Worm (Caenorhabditis elegans) whole organism, young adult: ENCODE measurements around the gene sws-1.

ENCODE experiments used
- B0035.1 ChIP-seq: sonication (generic microtip); optimal IDR thresholded peaks from 2 replicates; lab custom pipeline; 2016; ENCODE audit warnings: missing genetic modification characterization, mild to moderate bottlenecking, missing compliant biosample characterization, missing genotype, missing genetic modification reagents
- C17E4.6 ChIP-seq: fragments of 200-800 bp; sonication (Bioruptor generic); IDR thresholded peaks from 2 replicates; pipeline ENCODE4 v1.3.6; 2022; ENCODE audit warnings: missing genetic modification reagents, missing genetic modification characterization, missing compliant biosample characterization
- D2030.7 ChIP-seq: fragments of 200-800 bp; sonication (Bioruptor generic); IDR thresholded peaks from 2 replicates; pipeline ENCODE4 v1.3.6; 2022; ENCODE audit warnings: missing genetic modification reagents, missing genetic modification characterization, missing compliant biosample characterization
- F23B12.7 ChIP-seq: sonication (generic microtip); optimal IDR thresholded peaks from 2 replicates; lab custom pipeline; 2017; ENCODE audit warnings: missing genetic modification characterization, mild to moderate bottlenecking, missing compliant biosample characterization, antibody characterized with exemption, moderate library complexity; ENCODE audit not compliant: insufficient read depth
- F49E8.2 ChIP-seq: sonication (generic microtip); optimal IDR thresholded peaks from 3 replicates; lab custom pipeline; 2017; ENCODE audit warnings: missing genetic modification characterization, mild to moderate bottlenecking, missing compliant biosample characterization, antibody characterized with exemption, moderate library complexity; ENCODE audit not compliant: insufficient read depth
- K12H6.12 ChIP-seq: fragments of 200-800 bp; sonication (Bioruptor generic); optimal IDR thresholded peaks from 2 replicates; lab custom pipeline; 2018; ENCODE audit warnings: mild to moderate bottlenecking, missing genetic modification characterization, missing compliant biosample characterization
- T26A5.8 ChIP-seq: sonication (generic microtip); optimal IDR thresholded peaks from 2 replicates; lab custom pipeline; 2016; ENCODE audit warnings: missing genetic modification characterization, missing compliant biosample characterization
- Y79H2A.3 ChIP-seq: fragments of 200-800 bp; sonication (Bioruptor generic); conservative IDR thresholded peaks from 2 replicates; pipeline ENCODE4 v1.3.6; 2022; ENCODE audit warnings: missing genetic modification reagents, missing genetic modification characterization, missing compliant biosample characterization
- aptf-3 ChIP-seq: fragments of 200-800 bp; sonication (Bioruptor generic); IDR thresholded peaks from 2 replicates; pipeline ENCODE4 v1.3.6; 2022; ENCODE audit warnings: missing genetic modification characterization, missing compliant biosample characterization
- atf-7 ChIP-seq: sonication (generic microtip); optimal IDR thresholded peaks from 2 replicates; lab custom pipeline; 2017; ENCODE audit warnings: mild to moderate bottlenecking, missing genetic modification characterization, missing compliant biosample characterization
- athp-1 ChIP-seq: sonication (generic microtip); optimal IDR thresholded peaks from 2 replicates; lab custom pipeline; 2017; ENCODE audit warnings: mild to moderate bottlenecking, missing genetic modification characterization, missing compliant biosample characterization
- attf-3 ChIP-seq: fragments of 200-800 bp; sonication (Bioruptor generic); conservative IDR thresholded peaks from 2 replicates; pipeline ENCODE4 v1.3.6; 2022; ENCODE audit warnings: missing genetic modification reagents, missing genetic modification characterization, missing compliant biosample characterization
- attf-6 ChIP-seq: fragments of 200-800 bp; sonication (Bioruptor generic); IDR thresholded peaks from 2 replicates; pipeline ENCODE4 v1.3.6; 2022; ENCODE audit warnings: missing genetic modification reagents, missing genetic modification characterization, missing compliant biosample characterization
- bed-1 ChIP-seq: fragments of 200-800 bp; sonication (Bioruptor generic); IDR thresholded peaks from 2 replicates; pipeline ENCODE4 v1.3.6; 2022; ENCODE audit warnings: missing genetic modification reagents, missing genetic modification characterization, missing compliant biosample characterization
- cebp-1 ChIP-seq, 2 experiments: fragments of 200-800 bp in 1 of 2; sonication (Bioruptor generic) in 1 of 2; sonication (generic microtip) in 1 of 2; IDR thresholded peaks in 1 of 2; optimal IDR thresholded peaks in 1 of 2; 2 replicates each; pipeline versions ENCODE4 v1.3.6 to Lab custom; 2017 to 2022; ENCODE audit warnings: missing compliant biosample characterization in 2 of 2, missing genetic modification characterization in 2 of 2, mild to moderate bottlenecking in 1 of 2, missing genetic modification reagents in 1 of 2, moderate library complexity in 1 of 2
- ceh-40 ChIP-seq: fragments of 200-800 bp; sonication (Bioruptor generic); IDR thresholded peaks from 2 replicates; pipeline ENCODE4 v1.3.6; 2022; ENCODE audit warnings: missing genetic modification characterization, missing compliant biosample characterization
- ceh-58 ChIP-seq: fragments of 200-800 bp; sonication (Bioruptor generic); IDR thresholded peaks from 2 replicates; pipeline ENCODE4 v1.3.6; 2022; ENCODE audit warnings: missing genetic modification characterization, missing compliant biosample characterization
- die-1 ChIP-seq: sonication (generic microtip); optimal IDR thresholded peaks from 2 replicates; lab custom pipeline; 2016; ENCODE audit warnings: missing genotype, mild to moderate bottlenecking, missing genetic modification characterization, missing compliant biosample characterization
- dox-1 ChIP-seq: fragments of 200-800 bp; sonication (Bioruptor generic); IDR thresholded peaks from 2 replicates; pipeline ENCODE4 v1.3.6; 2022; ENCODE audit warnings: missing genetic modification reagents, missing genetic modification characterization, missing compliant biosample characterization
- dpff-1 ChIP-seq: sonication (generic microtip); optimal IDR thresholded peaks from 2 replicates; lab custom pipeline; 2017; ENCODE audit warnings: mild to moderate bottlenecking, missing genetic modification characterization, missing compliant biosample characterization
- ets-4 ChIP-seq: fragments of 200-800 bp; sonication (Bioruptor generic); optimal IDR thresholded peaks from 2 replicates; lab custom pipeline; 2018; ENCODE audit warnings: mild to moderate bottlenecking, missing genetic modification characterization, missing compliant biosample characterization
- fkh-3 ChIP-seq: sonication (generic microtip); optimal IDR thresholded peaks from 2 replicates; lab custom pipeline; 2016; ENCODE audit warnings: mild to moderate bottlenecking, missing genetic modification characterization, missing compliant biosample characterization
- hsf-1 ChIP-seq: fragments of 200-800 bp; sonication (Bioruptor generic); IDR thresholded peaks from 2 replicates; pipeline ENCODE4 v1.3.6; 2022; ENCODE audit warnings: missing genetic modification reagents, missing genetic modification characterization, missing compliant biosample characterization
- let-526 ChIP-seq: fragments of 200-800 bp; sonication (Bioruptor generic); IDR thresholded peaks from 2 replicates; pipeline ENCODE4 v1.3.6; 2022; ENCODE audit warnings: missing genetic modification reagents, missing genetic modification characterization, missing compliant biosample characterization
- lin-26 ChIP-seq: fragments of 200-800 bp; sonication (Bioruptor generic); IDR thresholded peaks from 2 replicates; pipeline ENCODE4 v1.3.6; 2022; ENCODE audit warnings: missing genetic modification reagents, missing genetic modification characterization, missing compliant biosample characterization
- lin-54 ChIP-seq: fragments of 200-800 bp; sonication (Bioruptor generic); optimal IDR thresholded peaks from 2 replicates; lab custom pipeline; 2018; ENCODE audit warnings: mild to moderate bottlenecking, missing genetic modification characterization, missing compliant biosample characterization
- lsl-1 ChIP-seq: fragments of 200-800 bp; sonication (Bioruptor generic); optimal IDR thresholded peaks from 2 replicates; lab custom pipeline; 2018; ENCODE audit warnings: mild to moderate bottlenecking, missing genetic modification characterization, moderate library complexity, missing compliant biosample characterization
- lsy-27 ChIP-seq: sonication (generic microtip); optimal IDR thresholded peaks from 2 replicates; lab custom pipeline; 2017; ENCODE audit warnings: missing genetic modification characterization, mild to moderate bottlenecking, missing compliant biosample characterization, antibody characterized with exemption, missing genotype, borderline replicate concordance; ENCODE audit not compliant: insufficient read depth
- madf-10 ChIP-seq: sonication (generic microtip); optimal IDR thresholded peaks from 2 replicates; lab custom pipeline; 2016; ENCODE audit warnings: mild to moderate bottlenecking, missing genetic modification characterization, missing compliant biosample characterization
- madf-8 ChIP-seq: fragments of 200-800 bp; sonication (Bioruptor generic); conservative IDR thresholded peaks from 2 replicates; pipeline ENCODE4 v1.3.6; 2022; ENCODE audit warnings: missing genetic modification reagents, missing genetic modification characterization, missing compliant biosample characterization
- mes-4 ChIP-seq: sonication (generic microtip); optimal IDR thresholded peaks from 2 replicates; lab custom pipeline; 2016; ENCODE audit warnings: missing genotype, missing genetic modification characterization, missing compliant biosample characterization
- mxl-1 ChIP-seq: sonication (generic microtip); optimal IDR thresholded peaks from 2 replicates; lab custom pipeline; 2016; ENCODE audit warnings: missing genetic modification characterization, missing compliant biosample characterization
- nfya-1 ChIP-seq: sonication (generic microtip); optimal IDR thresholded peaks from 2 replicates; lab custom pipeline; 2017; ENCODE audit warnings: antibody characterized with exemption, missing compliant biosample characterization, missing genetic modification characterization, borderline replicate concordance; ENCODE audit not compliant: insufficient read depth
- nfyb-1 ChIP-seq: fragments of 200-800 bp; sonication (Bioruptor generic); IDR thresholded peaks from 2 replicates; pipeline ENCODE4 v1.3.6; 2022; ENCODE audit warnings: missing genetic modification reagents, missing genetic modification characterization, missing compliant biosample characterization
- nhr-120 ChIP-seq: fragments of 200-800 bp; sonication (Bioruptor generic); IDR thresholded peaks from 2 replicates; pipeline ENCODE4 v1.3.6; 2022; ENCODE audit warnings: missing genetic modification characterization, missing compliant biosample characterization
- nhr-27 ChIP-seq: fragments of 200-800 bp; sonication (Bioruptor generic); optimal IDR thresholded peaks from 2 replicates; lab custom pipeline; 2018; ENCODE audit warnings: mild to moderate bottlenecking, missing genetic modification characterization, moderate library complexity, missing compliant biosample characterization
- nhr-80 ChIP-seq: sonication (generic microtip); optimal IDR thresholded peaks from 2 replicates; lab custom pipeline; 2016; ENCODE audit warnings: missing genetic modification characterization, missing compliant biosample characterization
- pbrm-1 ChIP-seq: fragments of 200-800 bp; sonication (Bioruptor generic); IDR thresholded peaks from 2 replicates; pipeline ENCODE4 v1.3.6; 2022; ENCODE audit warnings: missing genetic modification reagents, missing genetic modification characterization, missing compliant biosample characterization
- pha-4 ChIP-seq: fragments of 150-350 bp; sonication (generic microtip); optimal IDR thresholded peaks from 2 replicates; lab custom pipeline; 2014; ENCODE audit warnings: missing biosample characterization, missing genetic modification reagents, missing genetic modification characterization
- rcor-1 ChIP-seq: fragments of 200-800 bp; sonication (Bioruptor generic); IDR thresholded peaks from 2 replicates; pipeline ENCODE4 v1.3.6; 2022; ENCODE audit warnings: missing genetic modification reagents, missing genetic modification characterization, missing compliant biosample characterization
- somi-1 ChIP-seq: fragments of 200-800 bp; sonication (Bioruptor generic); optimal IDR thresholded peaks from 2 replicates; lab custom pipeline; 2018; ENCODE audit warnings: mild to moderate bottlenecking, missing genetic modification characterization, missing compliant biosample characterization
- tbx-9 ChIP-seq: sonication (generic microtip); optimal IDR thresholded peaks from 2 replicates; lab custom pipeline; 2016; ENCODE audit warnings: borderline replicate concordance, missing genetic modification characterization, inconsistent platforms, missing compliant biosample characterization
- zfh-2 ChIP-seq: fragments of 200-800 bp; sonication (Bioruptor generic); conservative IDR thresholded peaks from 2 replicates; pipeline ENCODE4 v1.3.6; 2022; ENCODE audit warnings: missing genetic modification reagents, missing genetic modification characterization, missing compliant biosample characterization
- zim-3 ChIP-seq: sonication (generic microtip); optimal IDR thresholded peaks from 2 replicates; lab custom pipeline; 2017; ENCODE audit warnings: mild to moderate bottlenecking, missing genetic modification characterization, moderate library complexity, missing compliant biosample characterization
- ztf-18 ChIP-seq: sonication (generic microtip); optimal IDR thresholded peaks from 2 replicates; lab custom pipeline; 2016; ENCODE audit warnings: missing genotype, mild to moderate bottlenecking, missing genetic modification characterization, missing compliant biosample characterization
- ztf-26 ChIP-seq: sonication (generic microtip); optimal IDR thresholded peaks from 2 replicates; lab custom pipeline; 2017; ENCODE audit warnings: missing genetic modification characterization, missing compliant biosample characterization
- ztf-6 ChIP-seq: fragments of 200-800 bp; sonication (Bioruptor generic); IDR thresholded peaks from 2 replicates; pipeline ENCODE4 v1.3.6; 2022; ENCODE audit warnings: missing genetic modification reagents, missing genetic modification characterization, missing compliant biosample characterization

Gene sws-1

ce11 chrV:18967479-18968056 is 13.7 kb downstream of the sws-1 start, which contains the start of gene Y39B6A.43 (continued):
- TF ChIP-seq B0035.1 (peak; percentile 64), ets-4 (GFP tag; lab: Kevin White, UChicago) (peak; percentile 53), attf-3 (peak; percentile 87), lsy-27 (tag; lab: Kevin White, UChicago) (peak; percentile 22), zim-3 (tag; lab: Kevin White, UChicago) (peak; percentile 94), dox-1 (GFP tag; lab: Robert Waterston, UW) (peak; percentile 99), somi-1 (GFP tag; lab: Kevin White, UChicago) (peak; percentile 87), nfya-1 (tag; lab: Kevin White, UChicago) (no peak), ceh-58 (GFP tag; lab: Robert Waterston, UW) (0 out of 2 replicates have a peak, but pooled peaks have one; percentile 37), F23B12.7 (tag; lab: Kevin White, UChicago) (peak; percentile 91), mes-4 (tag; lab: Kevin White, UChicago) (no peak), ztf-18 (peak; percentile 90), ztf-26 (tag; lab: Kevin White, UChicago) (peak; percentile 97), aptf-3 (GFP tag; lab: Robert Waterston, UW) (peak; percentile 90), zfh-2 (GFP tag; lab: Robert Waterston, UW) (peak; percentile 88), rcor-1 (GFP tag; lab: Robert Waterston, UW) (peak; percentile 98), athp-1 (peak; percentile 99), lin-26 (peak; percentile 85), F49E8.2 (tag; lab: Kevin White, UChicago) (peak; percentile 97), fkh-3 (tag; lab: Kevin White, UChicago) (no peak), die-1 (tag; lab: Kevin White, UChicago) (no peak), hsf-1 (GFP tag; lab: Robert Waterston, UW) (peak; percentile 86), T26A5.8 (tag; lab: Kevin White, UChicago) (no peak), attf-6 (GFP tag; lab: Robert Waterston, UW) (peak; percentile 93), Y79H2A.3 (GFP tag; lab: Robert Waterston, UW) (peak; percentile 97), C17E4.6 (GFP tag; lab: Robert Waterston, UW) (peak; percentile 94), nhr-120 (GFP tag; lab: Robert Waterston, UW) (peak; percentile 91; the same call in 1 of the 2 replicates), D2030.7 (GFP tag; lab: Robert Waterston, UW) (peak; percentile 99), lin-54 (peak; percentile 99), nhr-27 (tag; lab: Kevin White, UChicago) (no peak), ceh-40 (GFP tag; lab: Robert Waterston, UW) (peak; percentile 58; the same call in 1 of the 2 replicates), nfyb-1 (GFP tag; lab: Robert Waterston, UW) (peak; percentile 97), lsl-1 (GFP tag; lab: Kevin White, UChicago) (peak; percentile 90), madf-10 (tag; lab: Kevin White, UChicago) (peak; percentile 88), atf-7 (tag; lab: Kevin White, UChicago) (peak; percentile 95), madf-8 (GFP tag; lab: Robert Waterston, UW) (peak; percentile 88), tbx-9 (tag; lab: Kevin White, UChicago) (no peak)

DNA sequence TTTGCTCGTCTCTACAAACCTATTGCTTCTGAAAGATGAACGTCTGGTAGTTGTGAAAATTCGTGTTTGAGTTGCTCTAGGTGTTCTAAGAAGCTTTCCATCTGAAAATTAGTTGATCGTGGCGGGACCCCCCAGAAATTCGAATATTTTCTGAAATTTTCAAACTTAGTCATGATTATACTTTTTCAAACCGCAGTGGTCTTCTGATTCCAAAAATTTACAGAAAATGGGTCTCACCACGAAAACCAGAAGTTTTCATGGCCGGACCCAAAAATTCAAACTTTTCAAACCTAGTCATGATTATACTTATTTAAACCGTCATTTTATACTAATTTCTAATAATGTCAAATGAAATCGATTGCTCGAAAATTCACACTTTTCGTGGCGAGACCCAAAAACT is 21.2 kb downstream of the sws-1 start, which contains the start of gene ztf-20:
ztf-20 (minus strand) TSS at position 101 of the 400 bp plus-strand sequence.
- no peak for TF ChIP-seq mxl-1 (tag; lab: Kevin White, UChicago)
- TF ChIP-seq K12H6.12, result no peak
- TF ChIP-seq nhr-80, result no peak
- no peak for TF ChIP-seq let-526
- TF ChIP-seq cebp-1 (GFP tag; IDR thresholded peaks at IDR 0.05; lab: Robert Waterston, UW), result no peak
- TF ChIP-seq cebp-1 (tag; optimal IDR thresholded peaks at IDR 0.05; lab: Kevin White, UChicago), result no peak
- no peak for TF ChIP-seq nfyb-1 (GFP tag; lab: Robert Waterston, UW)
- no peak for TF ChIP-seq lsl-1 (GFP tag; lab: Kevin White, UChicago)
- TF ChIP-seq C17E4.6 (GFP tag; lab: Robert Waterston, UW), result no peak
- no peak for TF ChIP-seq dpff-1 (tag; lab: Kevin White, UChicago)
- no peak for TF ChIP-seq bed-1 (GFP tag; lab: Robert Waterston, UW)
- no peak for TF ChIP-seq pbrm-1 (GFP tag; lab: Robert Waterston, UW)
- no peak for TF ChIP-seq lin-54
- TF ChIP-seq pha-4 (tag; lab: Kevin White, UChicago), result no peak
- TF ChIP-seq ztf-6, result no peak
